Fruit fly (Drosophila melanogaster) whole organism, pupa: ENCODE results near the gene SmydA-4.

Source experiments
- CG10348 ChIP-seq: fragments of 200-800 bp; sonication (Bioruptor generic); IDR thresholded peaks from 2 replicates; pipeline ENCODE4 v1.3.6; 2022; ENCODE audit warnings: missing biosample characterization, missing genetic modification characterization
- CG12605 ChIP-seq: fragments of 200-800 bp; sonication (Bioruptor generic); IDR thresholded peaks from 2 replicates; pipeline ENCODE4 v1.3.6; 2022; ENCODE audit warnings: missing biosample characterization, missing genetic modification characterization
- CG13204 ChIP-seq: fragments of 200-800 bp; sonication (Bioruptor generic); optimal IDR thresholded peaks from 2 replicates; lab custom pipeline; 2018; ENCODE audit warnings: missing biosample characterization, mild to moderate bottlenecking, missing genetic modification characterization, moderate library complexity
- CG14655 ChIP-seq: fragments of 200-800 bp; sonication (Bioruptor generic); optimal IDR thresholded peaks from 3 replicates; lab custom pipeline; 2017; ENCODE audit warnings: mild to moderate bottlenecking, missing biosample characterization, missing genetic modification reagents, missing genetic modification characterization
- CG15710 ChIP-seq: fragments of 200-800 bp; sonication (Bioruptor generic); optimal IDR thresholded peaks from 2 replicates; lab custom pipeline; 2018; ENCODE audit warnings: missing biosample characterization, mild to moderate bottlenecking, missing genetic modification characterization, moderate library complexity
- CG17806 ChIP-seq: fragments of 200-800 bp; sonication (Bioruptor generic); optimal IDR thresholded peaks from 2 replicates; lab custom pipeline; 2018; ENCODE audit warnings: missing biosample characterization, mild to moderate bottlenecking, missing genetic modification characterization, moderate library complexity
- CG32121 ChIP-seq: fragments of 200-800 bp; sonication (Bioruptor generic); IDR thresholded peaks from 2 replicates; pipeline ENCODE4 v1.3.6; 2022; ENCODE audit warnings: missing biosample characterization, missing genetic modification characterization
- CG34367 ChIP-seq: fragments of 200-800 bp; sonication (Bioruptor generic); optimal IDR thresholded peaks from 2 replicates; lab custom pipeline; 2018; ENCODE audit warnings: missing biosample characterization, mild to moderate bottlenecking, missing genetic modification characterization
- CG4496 ChIP-seq: fragments of 200-800 bp; sonication (Bioruptor generic); IDR thresholded peaks from 3 replicates; pipeline ENCODE4 v1.3.6; 2022; ENCODE audit warnings: missing biosample characterization, missing genetic modification characterization
- CG8159 ChIP-seq: fragments of 200-800 bp; sonication (Bioruptor generic); optimal IDR thresholded peaks from 3 replicates; lab custom pipeline; 2018; ENCODE audit warnings: missing biosample characterization, mild to moderate bottlenecking, missing genetic modification characterization, moderate library complexity
- CG8301 ChIP-seq: fragments of 200-800 bp; sonication (Bioruptor generic); optimal IDR thresholded peaks from 2 replicates; lab custom pipeline; 2018; ENCODE audit warnings: missing biosample characterization, mild to moderate bottlenecking, missing genetic modification characterization
- CG9948 ChIP-seq: fragments of 200-800 bp; sonication (Bioruptor generic); optimal IDR thresholded peaks from 2 replicates; lab custom pipeline; 2018; ENCODE audit warnings: missing biosample characterization, mild to moderate bottlenecking, missing genetic modification characterization, moderate library complexity
- D1 ChIP-seq: fragments of 200-800 bp; sonication (Bioruptor generic); optimal IDR thresholded peaks from 2 replicates; lab custom pipeline; 2018; ENCODE audit warnings: missing biosample characterization, mild to moderate bottlenecking, missing genetic modification characterization, moderate library complexity
- EcR ChIP-seq: fragments of 200-800 bp; sonication (Bioruptor generic); optimal IDR thresholded peaks from 3 replicates; lab custom pipeline; 2019; ENCODE audit warnings: missing biosample characterization, missing genetic modification characterization, mild to moderate bottlenecking, moderate library complexity, missing genetic modification reagents
- Ets98B ChIP-seq: fragments of 200-800 bp; sonication (Bioruptor generic); IDR thresholded peaks from 2 replicates; pipeline ENCODE4 v1.3.6; 2022; ENCODE audit warnings: missing biosample characterization, missing genetic modification characterization
- Pif1A ChIP-seq: fragments of 200-800 bp; sonication (Bioruptor generic); optimal IDR thresholded peaks from 3 replicates; lab custom pipeline; 2016; ENCODE audit warnings: missing biosample characterization, missing genetic modification characterization
- Pif1B ChIP-seq: fragments of 200-800 bp; sonication (Bioruptor generic); optimal IDR thresholded peaks from 3 replicates; lab custom pipeline; 2016; ENCODE audit warnings: missing biosample characterization, missing genetic modification characterization
- Snoo ChIP-seq: fragments of 200-800 bp; sonication (Bioruptor generic); optimal IDR thresholded peaks from 3 replicates; lab custom pipeline; 2017; ENCODE audit warnings: missing biosample characterization, mild to moderate bottlenecking, missing genetic modification characterization, inconsistent platforms
- fd96Ca ChIP-seq: fragments of 200-800 bp; sonication (Bioruptor generic); IDR thresholded peaks from 3 replicates; pipeline ENCODE4 v1.3.6; 2022; ENCODE audit warnings: missing biosample characterization, missing genetic modification characterization
- gl ChIP-seq: fragments of 200-800 bp; sonication (Bioruptor generic); optimal IDR thresholded peaks from 2 replicates; lab custom pipeline; 2018; ENCODE audit warnings: missing biosample characterization, mild to moderate bottlenecking, missing genetic modification characterization
- rn ChIP-seq: fragments of 200-800 bp; sonication (Bioruptor generic); IDR thresholded peaks from 2 replicates; pipeline ENCODE4 v1.3.6; 2022; ENCODE audit warnings: missing biosample characterization, missing genetic modification characterization

The SmydA-4 gene

DNA sequence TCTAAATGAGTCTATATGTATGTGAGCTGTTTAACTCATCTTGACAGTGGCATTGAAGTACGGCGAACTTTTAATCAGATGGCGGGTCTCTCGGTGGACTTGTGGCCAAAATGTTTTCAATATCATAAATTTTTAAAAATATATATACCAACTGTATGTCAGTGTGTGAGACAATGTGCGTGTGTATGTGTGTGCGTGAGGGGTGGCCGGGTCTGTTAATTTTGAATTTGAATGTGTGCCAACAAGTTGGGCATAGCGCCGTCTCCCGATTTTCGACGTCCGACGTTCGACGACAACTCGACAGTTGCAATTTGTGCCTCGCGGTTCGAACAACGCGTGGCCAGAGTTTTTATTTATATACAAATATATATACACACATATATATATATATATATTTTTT, at the start of gene SmydA-4:
TSS of gene SmydA-4 (plus strand) at position 301 of the 400 bp plus-strand sequence.
- TF ChIP-seq CG32121 (GFP tag; lab: Robert Waterston, UW) = peak; percentile 15; the same call in 1 of the 2 replicates
- no peak for TF ChIP-seq CG8301 (tag; lab: Kevin White, UChicago)
- no peak for TF ChIP-seq Ets98B (GFP tag; lab: Robert Waterston, UW)
- no peak for TF ChIP-seq EcR

DNA sequence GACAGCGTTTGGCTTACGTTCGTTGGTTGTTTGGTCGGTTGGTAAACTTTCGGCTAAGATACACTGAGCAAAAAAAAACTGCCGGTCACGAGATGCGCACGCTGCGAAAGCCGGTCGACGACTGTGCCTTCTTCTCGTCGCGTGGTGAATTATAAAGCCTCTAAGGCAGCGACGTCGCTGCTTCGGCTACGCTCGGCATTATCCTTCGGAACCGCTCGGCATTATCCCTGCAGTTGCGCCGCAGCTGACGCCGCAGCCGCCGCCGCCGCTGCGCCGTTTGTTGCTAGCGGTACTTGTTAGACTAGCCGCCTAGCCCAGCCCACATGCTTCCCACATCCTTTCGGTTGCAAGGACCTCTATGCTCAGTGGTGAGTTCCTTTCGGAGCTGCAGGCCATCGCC, 4.8 kb upstream of the SmydA-4 start, which contains the start of gene vex:
TSS of gene vex (minus strand) at position 114 of the 400 bp plus-strand sequence.
- no peak for TF ChIP-seq fd96Ca
- TF ChIP-seq CG17806 (tag; lab: Kevin White, UChicago) = no peak
- TF ChIP-seq CG14655 (GFP tag; lab: Kevin White, UChicago) = no peak
- TF ChIP-seq rn (GFP tag; lab: Robert Waterston, UW) = no peak
- TF ChIP-seq CG32121 (GFP tag; lab: Robert Waterston, UW) = no peak
- no peak for TF ChIP-seq CG8301 (tag; lab: Kevin White, UChicago)
- TF ChIP-seq CG13204 = no peak
- TF ChIP-seq Snoo (tag; lab: Kevin White, UChicago) = no peak
- no peak for TF ChIP-seq Pif1A (GFP tag; lab: Kevin White, UChicago)
- TF ChIP-seq CG10348 (GFP tag; lab: Robert Waterston, UW) = no peak
- no peak for TF ChIP-seq gl
- TF ChIP-seq Ets98B (GFP tag; lab: Robert Waterston, UW) = no peak
- no peak for TF ChIP-seq CG12605 (GFP tag; lab: Robert Waterston, UW)
- no peak for TF ChIP-seq CG34367
- TF ChIP-seq CG15710 (tag; lab: Kevin White, UChicago) = no peak
- no peak for TF ChIP-seq CG4496
- no peak for TF ChIP-seq CG9948
- TF ChIP-seq CG8159 (tag; lab: Kevin White, UChicago) = no peak

DNA sequence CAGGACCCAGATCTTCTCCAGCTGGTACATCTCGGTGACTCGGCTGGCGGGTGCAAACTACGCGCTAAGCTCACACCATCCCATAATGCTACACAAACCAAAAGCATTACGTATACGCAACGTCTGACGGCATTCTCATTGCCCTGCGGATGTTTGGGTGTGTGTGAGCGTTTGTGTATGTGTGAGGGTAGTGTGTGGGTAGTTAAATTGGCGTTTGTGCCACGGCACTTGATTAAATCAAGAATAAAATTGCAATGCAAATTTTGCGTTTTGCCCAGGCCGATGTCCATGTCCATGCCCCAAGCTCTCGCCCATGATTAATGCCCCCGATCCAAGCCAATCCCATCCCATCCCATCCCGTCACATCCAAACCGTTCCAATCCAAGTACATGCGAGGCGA, 8.9 kb downstream of the SmydA-4 start, which contains the start of gene CG1552:
TSS of gene CG1552 (minus strand) at position 101 of the 400 bp plus-strand sequence.
- TF ChIP-seq CG34367 (no peak), CG9948 (no peak), Ets98B (GFP tag; lab: Robert Waterston, UW) (no peak), CG13204 (no peak), CG32121 (GFP tag; lab: Robert Waterston, UW) (no peak), CG14655 (GFP tag; lab: Kevin White, UChicago) (no peak)

DNA sequence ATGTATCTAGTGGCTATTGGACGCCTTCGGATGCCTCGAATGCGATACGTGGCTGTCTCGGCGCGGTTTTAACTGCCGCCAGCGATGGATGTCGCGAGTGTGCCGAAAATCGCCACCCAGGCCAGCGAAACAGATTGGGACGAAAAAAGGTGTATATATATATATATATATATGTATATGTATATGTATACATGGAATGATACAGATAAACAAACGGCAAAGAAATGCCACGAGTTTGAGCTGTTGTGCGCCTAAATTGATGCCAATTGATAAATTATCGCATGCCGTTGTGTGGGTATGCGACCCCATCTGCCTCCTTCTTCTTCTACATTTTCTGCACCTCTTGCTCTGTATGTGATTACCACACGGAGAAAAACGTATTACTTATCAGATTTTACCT, 15.0 kb downstream of the SmydA-4 start, which contains the start of gene CG1545:
TSS of gene CG1545 (minus strand) at position 101 of the 400 bp plus-strand sequence.
- TF ChIP-seq CG12605 (GFP tag; lab: Robert Waterston, UW) (no peak), CG9948 (no peak), Pif1B (GFP tag; lab: Kevin White, UChicago) (no peak), CG32121 (GFP tag; lab: Robert Waterston, UW) (no peak), CG17806 (tag; lab: Kevin White, UChicago) (no peak), CG4496 (no peak), CG8159 (tag; lab: Kevin White, UChicago) (no peak), rn (GFP tag; lab: Robert Waterston, UW) (no peak), CG14655 (GFP tag; lab: Kevin White, UChicago) (no peak), Pif1A (GFP tag; lab: Kevin White, UChicago) (no peak), Snoo (tag; lab: Kevin White, UChicago) (no peak), D1 (tag; lab: Kevin White, UChicago) (no peak), Ets98B (GFP tag; lab: Robert Waterston, UW) (no peak), CG10348 (GFP tag; lab: Robert Waterston, UW) (no peak)

DNA sequence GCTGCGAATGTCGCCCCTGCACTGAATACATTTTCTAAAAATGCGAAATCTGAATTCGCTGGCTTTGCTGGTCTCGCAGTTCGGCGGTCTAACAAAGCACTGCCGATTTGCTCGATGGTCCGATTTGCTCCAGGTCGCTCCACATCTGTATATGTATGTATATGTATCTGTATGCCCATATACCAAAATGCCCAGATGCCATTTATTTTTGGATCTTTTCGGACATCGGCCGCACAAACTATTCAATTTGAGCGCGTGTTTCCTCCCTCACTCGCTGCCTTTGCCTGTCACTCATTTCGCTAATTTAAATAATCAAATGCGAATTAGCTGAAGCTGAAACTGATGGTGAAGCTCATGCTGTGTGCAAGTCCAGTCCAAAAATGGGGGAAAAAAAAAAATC, 18.5 kb downstream of the SmydA-4 start, which contains the start of gene CG1537:
TSS of gene CG1537 (minus strand) at position 101 of the 400 bp plus-strand sequence.
- TF ChIP-seq CG8301 (tag; lab: Kevin White, UChicago) (no peak), CG34367 (no peak), CG12605 (GFP tag; lab: Robert Waterston, UW) (no peak), EcR (no peak), Pif1A (GFP tag; lab: Kevin White, UChicago) (no peak), gl (no peak), CG9948 (no peak)

DNA sequence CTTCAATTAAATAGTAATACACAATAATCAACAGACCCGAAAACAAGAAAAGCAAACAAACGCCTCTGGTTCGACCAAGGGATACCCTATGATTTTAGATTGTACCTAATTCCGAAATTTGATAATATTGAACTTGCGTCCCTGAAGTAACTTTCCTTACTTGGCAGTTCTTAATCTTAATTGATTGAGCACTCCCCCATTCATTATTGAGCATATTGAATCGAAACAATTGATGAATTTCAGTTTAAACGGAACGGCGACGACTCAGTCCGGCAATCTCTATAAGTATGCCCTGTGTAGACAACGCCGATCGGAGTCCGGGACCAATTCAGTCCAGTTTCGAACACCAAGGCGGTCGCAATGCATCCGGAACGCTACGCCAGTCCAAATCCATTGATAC, 21.7 kb downstream of the SmydA-4 start, which contains the start of gene CG15203:
TSS of gene CG15203 (plus strand) at position 301 of the 400 bp plus-strand sequence.
- no peak for TF ChIP-seq Pif1B (GFP tag; lab: Kevin White, UChicago)
- TF ChIP-seq Snoo (tag; lab: Kevin White, UChicago) = no peak
- no peak for TF ChIP-seq CG34367
- no peak for TF ChIP-seq CG8159 (tag; lab: Kevin White, UChicago)
- TF ChIP-seq CG12605 (GFP tag; lab: Robert Waterston, UW) = no peak
- no peak for TF ChIP-seq CG17806 (tag; lab: Kevin White, UChicago)
- no peak for TF ChIP-seq CG13204
- no peak for TF ChIP-seq CG32121 (GFP tag; lab: Robert Waterston, UW)
- no peak for TF ChIP-seq EcR
- TF ChIP-seq fd96Ca = no peak
- TF ChIP-seq CG14655 (GFP tag; lab: Kevin White, UChicago) = no peak
- TF ChIP-seq rn (GFP tag; lab: Robert Waterston, UW) = no peak
- no peak for TF ChIP-seq CG8301 (tag; lab: Kevin White, UChicago)
- no peak for TF ChIP-seq gl
- no peak for TF ChIP-seq CG4496
- TF ChIP-seq Pif1A (GFP tag; lab: Kevin White, UChicago) = no peak
- TF ChIP-seq CG15710 (tag; lab: Kevin White, UChicago) = no peak
- TF ChIP-seq CG10348 (GFP tag; lab: Robert Waterston, UW) = no peak
- TF ChIP-seq D1 (tag; lab: Kevin White, UChicago) = no peak
